Worm (Caenorhabditis elegans) whole organism, L1 larva: ENCODE results near the gene glct-6.

ENCODE experiments used
- aly-2 ChIP-seq: fragments of 150-350 bp; optimal IDR thresholded peaks from 2 replicates; lab custom pipeline; 2014; ENCODE audit warnings: missing biosample characterization, missing genetic modification characterization
- nhr-28 ChIP-seq: fragments of 150-350 bp; optimal IDR thresholded peaks from 2 replicates; lab custom pipeline; 2014; ENCODE audit warnings: missing biosample characterization, missing genetic modification characterization

DNA sequence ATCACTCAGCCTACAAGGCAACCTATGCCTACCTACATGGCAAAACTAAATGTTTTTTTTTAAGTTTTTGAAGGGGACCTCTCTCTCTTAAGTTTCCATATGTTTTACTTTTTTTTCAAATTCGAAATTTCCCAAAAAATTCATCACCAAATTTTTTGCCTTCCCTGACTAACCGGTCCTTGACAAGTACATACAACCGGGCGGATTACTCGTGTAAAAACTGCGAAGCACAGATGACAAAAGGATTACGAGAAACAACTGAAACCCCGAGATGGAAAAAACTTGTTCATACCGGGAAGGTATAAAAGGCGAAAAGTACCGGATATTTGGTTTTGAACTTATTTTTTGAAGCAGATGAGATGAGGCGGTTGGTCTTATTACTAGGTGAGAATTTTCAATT, 10.4 kb downstream of the glct-6 start, which contains the start of gene K09B3.1:
- TF ChIP-seq nhr-28 (tag; lab: Kevin White, UChicago) (no peak), aly-2 (tag; lab: Kevin White, UChicago) (no peak)
